Fruit fly (Drosophila melanogaster): Measurements from ENCODE around the gene Brr2.

DNA sequence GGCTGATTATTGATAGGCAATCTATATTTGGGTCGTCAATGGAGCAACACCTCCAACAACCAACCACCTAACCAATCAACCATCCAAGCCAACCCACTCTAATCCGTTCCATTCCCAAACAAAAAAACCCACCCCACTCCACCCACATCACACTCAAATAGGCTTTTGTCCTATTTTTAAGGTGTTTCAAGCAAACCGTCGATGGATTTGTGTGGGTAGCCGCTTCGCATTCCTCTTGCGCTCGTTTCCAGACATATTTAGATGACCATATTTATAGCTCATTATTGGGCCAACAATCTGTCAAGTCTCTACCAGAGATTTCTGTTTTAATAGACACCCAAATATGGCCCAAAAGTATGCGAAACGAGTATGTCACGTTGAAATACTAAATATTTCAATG is 30.5 kb upstream of the Brr2 start:
- TF ChIP-seq ato (GFP tag; IDR thresholded peaks at IDR 0.05; ENCODE audit: partially characterized antibody) (no peak), sob (GFP tag; IDR thresholded peaks at IDR 0.05) (no peak), Atf6 (GFP tag; IDR thresholded peaks at IDR 0.05) (no peak), nom (GFP tag; optimal IDR thresholded peaks at IDR 0.05) (no peak), wek (GFP tag; optimal IDR thresholded peaks at IDR 0.05) (no peak), CG13287 (GFP tag; IDR thresholded peaks at IDR 0.05; ENCODE audit: partially characterized antibody) (no peak), ind (GFP tag; optimal IDR thresholded peaks at IDR 0.05) (no peak)
